Fruit fly (Drosophila melanogaster) whole organism, wandering third instar larva: ENCODE results near the gene CG7916.

Experiments
- Abd-B ChIP-seq: fragments of >200 bp; optimal IDR thresholded peaks from 2 replicates; lab custom pipeline; 2017; ENCODE audit warnings: missing biosample characterization, missing genetic modification characterization
- CG32264 ChIP-seq: fragments of 200-800 bp; sonication (Bioruptor generic); optimal IDR thresholded peaks from 2 replicates; lab custom pipeline; 2016; ENCODE audit warnings: missing biosample characterization, missing genetic modification characterization
- CG9705 ChIP-seq: fragments of 200-800 bp; sonication (Bioruptor generic); optimal IDR thresholded peaks from 2 replicates; lab custom pipeline; 2018; ENCODE audit warnings: missing biosample characterization, mild to moderate bottlenecking, missing genetic modification characterization
- CrebA ChIP-seq: fragments of 200-800 bp; sonication (Bioruptor generic); optimal IDR thresholded peaks from 2 replicates; lab custom pipeline; 2016; ENCODE audit warnings: missing biosample characterization, mild to moderate bottlenecking, missing genetic modification characterization, borderline replicate concordance
- Dif ChIP-seq: fragments of 200-275, 200-300 bp; sonication (Bioruptor generic); optimal IDR thresholded peaks from 2 replicates; lab custom pipeline; 2018; ENCODE audit warnings: missing biosample characterization, missing genetic modification characterization; ENCODE audit not compliant: partially characterized antibody
- GATAd ChIP-seq: sonication (Bioruptor generic); optimal IDR thresholded peaks from 2 replicates; lab custom pipeline; 2016; ENCODE audit warnings: missing biosample characterization, missing genetic modification characterization
- HLH106 ChIP-seq: fragments of 200-800 bp; optimal IDR thresholded peaks from 3 replicates; lab custom pipeline; 2019; ENCODE audit warnings: missing biosample characterization, mild to moderate bottlenecking, missing genetic modification characterization, moderate library complexity
- Hnf4 ChIP-seq: fragments of 200-800 bp; sonication (Bioruptor generic); optimal IDR thresholded peaks from 2 replicates; lab custom pipeline; 2016; ENCODE audit warnings: missing biosample characterization, mild to moderate bottlenecking, missing genetic modification characterization
- Hr78 ChIP-seq: fragments of >200 bp; optimal IDR thresholded peaks from 2 replicates; lab custom pipeline; 2017; ENCODE audit warnings: missing biosample characterization, missing genetic modification characterization
- Hr83 ChIP-seq: fragments of 200-300 bp; sonication (Bioruptor generic); optimal IDR thresholded peaks from 2 replicates; lab custom pipeline; 2016; ENCODE audit warnings: missing biosample characterization, mild to moderate bottlenecking, missing genetic modification characterization, moderate library complexity; ENCODE audit not compliant: poor library complexity, severe bottlenecking
- Jra ChIP-seq: sonication (Bioruptor generic); optimal IDR thresholded peaks from 2 replicates; lab custom pipeline; 2016; ENCODE audit warnings: missing biosample characterization, missing genetic modification characterization
- Mio ChIP-seq: sonication (Bioruptor generic); optimal IDR thresholded peaks from 2 replicates; lab custom pipeline; 2016; ENCODE audit warnings: missing biosample characterization, missing genetic modification characterization
- N ChIP-seq: fragments of >200 bp; optimal IDR thresholded peaks from 2 replicates; lab custom pipeline; 2018; ENCODE audit warnings: missing biosample characterization, missing external identifiers, missing genetic modification characterization
- OdsH ChIP-seq: fragments of 200-800 bp; sonication (Bioruptor generic); optimal IDR thresholded peaks from 2 replicates; lab custom pipeline; 2016; ENCODE audit warnings: missing biosample characterization, mild to moderate bottlenecking, missing genetic modification characterization
- Rel ChIP-seq, 2 experiments: fragments of 200-800 bp; sonication (Bioruptor generic) in 1 of 2; optimal IDR thresholded peaks; 2 replicates in 1 of 2; 3 replicates in 1 of 2; lab custom pipeline; 2016 to 2019; ENCODE audit warnings: mild to moderate bottlenecking in 2 of 2, missing biosample characterization in 2 of 2, missing genetic modification characterization in 2 of 2, moderate library complexity in 1 of 2
- Sp1 ChIP-seq: fragments of 200-800 bp; sonication (Bioruptor generic); optimal IDR thresholded peaks from 3 replicates; lab custom pipeline; 2019; ENCODE audit warnings: missing biosample characterization, mild to moderate bottlenecking, missing genetic modification characterization, moderate library complexity
- Vsx2 ChIP-seq: fragments of 200-300, 225-300 bp; sonication (Bioruptor generic); optimal IDR thresholded peaks from 2 replicates; lab custom pipeline; 2018; ENCODE audit warnings: missing biosample characterization, missing genetic modification characterization; ENCODE audit not compliant: partially characterized antibody
- br ChIP-seq: fragments of 200-800 bp; sonication (Bioruptor generic); optimal IDR thresholded peaks from 2 replicates; lab custom pipeline; 2016; ENCODE audit warnings: missing biosample characterization, missing genetic modification characterization
- brk ChIP-seq: fragments of 200-800 bp; sonication (Bioruptor generic); optimal IDR thresholded peaks from 2 replicates; lab custom pipeline; 2016; ENCODE audit warnings: missing biosample characterization, mild to moderate bottlenecking, missing genetic modification characterization
- dl ChIP-seq, 2 experiments: fragments of 175-275, 200-275 bp in 1 of 2; fragments of 200-275 bp in 1 of 2; sonication (Bioruptor generic); optimal IDR thresholded peaks; lab custom pipeline; 2018; ENCODE audit warnings: mild to moderate bottlenecking in 2 of 2, missing biosample characterization in 2 of 2, missing genetic modification characterization in 2 of 2, moderate library complexity in 2 of 2; ENCODE audit not compliant: partially characterized antibody in 2 of 2, insufficient read depth in 1 of 2
- dmrt93B ChIP-seq: fragments of 200-800 bp; sonication (Bioruptor generic); optimal IDR thresholded peaks from 2 replicates; lab custom pipeline; 2018; ENCODE audit warnings: missing biosample characterization, mild to moderate bottlenecking, missing genetic modification characterization
- dsf ChIP-seq: sonication (Bioruptor generic); optimal IDR thresholded peaks from 2 replicates; lab custom pipeline; 2016; ENCODE audit warnings: missing biosample characterization, missing genetic modification characterization, borderline replicate concordance
- ey ChIP-seq: fragments of 200-800 bp; sonication (Bioruptor generic); optimal IDR thresholded peaks from 2 replicates; lab custom pipeline; 2016; ENCODE audit warnings: missing biosample characterization, missing genetic modification characterization
- foxo ChIP-seq, 2 experiments: fragments of 200-800 bp; sonication (Bioruptor generic); optimal IDR thresholded peaks; 2 replicates in 1 of 2; 3 replicates in 1 of 2; lab custom pipeline; 2016 to 2017; ENCODE audit warnings: missing biosample characterization in 2 of 2, missing genetic modification characterization in 2 of 2
- fru ChIP-seq: fragments of 200-800 bp; sonication (Bioruptor generic); optimal IDR thresholded peaks from 3 replicates; lab custom pipeline; 2016; ENCODE audit warnings: missing biosample characterization, mild to moderate bottlenecking, missing genetic modification characterization
- h ChIP-seq: fragments of 200-800 bp; sonication (Bioruptor generic); optimal IDR thresholded peaks from 3 replicates; lab custom pipeline; 2016; ENCODE audit warnings: missing biosample characterization, mild to moderate bottlenecking, missing genetic modification characterization
- jim ChIP-seq: fragments of 175-275, 200-325 bp; sonication (Bioruptor generic); optimal IDR thresholded peaks from 2 replicates; lab custom pipeline; 2016; ENCODE audit warnings: missing biosample characterization, mild to moderate bottlenecking, missing genetic modification characterization
- rgr ChIP-seq: fragments of 200-800 bp; sonication (Bioruptor generic); optimal IDR thresholded peaks from 3 replicates; lab custom pipeline; 2016; ENCODE audit warnings: missing biosample characterization, mild to moderate bottlenecking, missing genetic modification characterization
- sage ChIP-seq: fragments of 200-800 bp; sonication (Bioruptor generic); optimal IDR thresholded peaks from 2 replicates; lab custom pipeline; 2016; ENCODE audit warnings: missing biosample characterization, mild to moderate bottlenecking, missing genetic modification characterization
- sv ChIP-seq: fragments of 200-800 bp; sonication (Bioruptor generic); optimal IDR thresholded peaks from 3 replicates; lab custom pipeline; 2016; ENCODE audit warnings: missing biosample characterization, missing genetic modification characterization
- tai ChIP-seq: sonication (Bioruptor generic); optimal IDR thresholded peaks from 2 replicates; lab custom pipeline; 2016; ENCODE audit warnings: missing biosample characterization, missing genetic modification characterization

CG7916 gene

DNA sequence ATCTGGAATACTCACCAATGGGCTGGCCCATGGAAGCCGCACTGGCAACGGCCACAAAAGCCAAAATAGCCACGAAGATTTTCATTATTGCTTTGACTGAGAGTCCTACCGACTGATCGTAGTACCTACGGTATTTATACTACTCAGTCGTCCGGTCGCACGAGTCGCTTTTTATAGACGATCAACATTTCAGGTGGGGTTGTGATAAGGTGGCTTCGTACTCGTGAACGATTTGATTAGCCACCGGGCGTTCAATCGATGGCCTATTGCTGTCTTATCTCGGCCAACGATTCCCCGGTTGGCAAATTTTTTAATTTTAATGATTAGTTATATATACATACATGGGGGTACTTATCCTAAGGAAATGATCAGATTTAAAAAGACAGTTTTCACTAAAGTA lies 1.4 kb upstream of the CG7916 start, which contains the start of gene CG8997:
TSS of gene CG8997 (minus strand) at position 148 of the 400 bp plus-strand sequence.
- TF ChIP-seq OdsH (GFP tag; lab: Kevin White, UChicago) = peak; percentile 15
- TF ChIP-seq CrebA = peak; percentile 57
- TF ChIP-seq Hr83 (GFP tag; lab: Kevin White, UChicago) = peak; percentile 71
- TF ChIP-seq jim = peak; percentile 36
- TF ChIP-seq brk (GFP tag; lab: Kevin White, UChicago) = no peak
- TF ChIP-seq rgr (GFP tag; lab: Kevin White, UChicago) = peak; percentile 7
- TF ChIP-seq Dif (GFP tag; lab: Kevin White, UChicago) = no peak
- TF ChIP-seq HLH106 (tag; lab: Kevin White, UChicago) = no peak
- no peak for TF ChIP-seq Rel (GFP tag; optimal IDR thresholded peaks at IDR 0.05; lab: Kevin White, UChicago)
- TF ChIP-seq Rel (tag; optimal IDR thresholded peaks at IDR 0.05; lab: Kevin White, UChicago) = peak; percentile 23
- peak; percentile 58 for TF ChIP-seq Hnf4 (GFP tag; lab: Kevin White, UChicago)
- TF ChIP-seq sage (GFP tag; lab: Kevin White, UChicago) = no peak
- no peak for TF ChIP-seq CG32264
- TF ChIP-seq N = no peak
- peak in 1 of 2 experiments; percentile 5 for TF ChIP-seq foxo (GFP tag; optimal IDR thresholded peaks at IDR 0.05; lab: Kevin White, UChicago)
- TF ChIP-seq Abd-B (GFP tag; lab: Kevin White, UChicago) = no peak
- TF ChIP-seq Jra = peak; percentile 61
- TF ChIP-seq ey (GFP tag; lab: Kevin White, UChicago) = no peak
- peak; percentile 51 for TF ChIP-seq br (GFP tag; lab: Kevin White, UChicago)
- TF ChIP-seq Hr78 = no peak
- TF ChIP-seq Vsx2 (GFP tag; lab: Kevin White, UChicago) = peak; percentile 42
- TF ChIP-seq Sp1 = no peak
- TF ChIP-seq dmrt93B (GFP tag; lab: Kevin White, UChicago) = no peak
- TF ChIP-seq CG9705 (GFP tag; lab: Kevin White, UChicago) = no peak
- no peak for TF ChIP-seq Mio (GFP tag; lab: Kevin White, UChicago)
- peak; percentile 67 for TF ChIP-seq h (GFP tag; lab: Kevin White, UChicago)

DNA sequence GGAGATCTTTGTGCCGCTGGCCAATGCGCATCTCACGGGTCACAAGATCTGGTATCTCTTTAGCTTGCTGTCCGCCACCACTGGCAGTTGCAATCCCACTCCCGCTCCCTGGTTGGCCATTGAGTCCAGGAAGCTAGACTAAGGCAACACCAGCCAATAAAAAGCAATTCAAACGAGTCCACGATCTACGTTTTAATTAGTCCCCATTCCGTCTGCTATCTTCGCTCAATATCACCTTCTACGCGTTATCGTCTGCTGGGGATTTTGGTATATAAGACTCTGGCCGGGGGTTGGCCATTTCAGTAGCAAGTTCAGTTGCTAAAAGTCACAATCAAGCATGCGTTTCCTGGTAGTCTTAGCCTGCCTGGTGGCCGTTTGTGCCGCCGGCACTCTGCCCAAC lies 1.1 kb downstream of the CG7916 start, which contains the start of gene CG7953:
TSS of gene CG7953 (plus strand) at position 301 of the 400 bp plus-strand sequence.
- TF ChIP-seq Vsx2 (GFP tag; lab: Kevin White, UChicago) = peak; percentile 3
- no peak for TF ChIP-seq Hr78
- TF ChIP-seq foxo (GFP tag; optimal IDR thresholded peaks at IDR 0.05; lab: Kevin White, UChicago) = no peak
- TF ChIP-seq Rel (GFP tag; optimal IDR thresholded peaks at IDR 0.05; lab: Kevin White, UChicago) = no peak
- peak; percentile 70 for TF ChIP-seq Rel (tag; optimal IDR thresholded peaks at IDR 0.05; lab: Kevin White, UChicago)

DNA sequence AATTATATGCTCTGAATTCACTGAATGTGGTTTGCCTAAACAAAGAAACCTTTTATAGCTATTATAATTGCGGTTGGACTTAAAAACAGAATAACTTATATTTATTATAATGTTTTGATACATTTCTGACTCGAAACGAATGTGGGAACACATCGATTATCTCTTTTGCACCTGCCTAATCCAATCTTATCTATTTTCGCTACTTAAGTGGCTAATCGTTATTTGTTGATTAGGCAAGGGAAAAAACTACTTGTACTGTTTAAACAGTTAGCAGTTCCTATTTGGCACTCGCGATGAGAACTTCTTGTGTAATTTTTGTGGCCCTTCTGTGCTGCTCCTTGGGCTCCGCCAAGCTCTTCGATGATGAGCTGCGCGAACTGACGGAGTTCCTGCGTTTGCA lies 2.6 kb downstream of the CG7916 start, which contains the start of gene CG7968:
TSS of gene CG7968 (plus strand) at position 276 of the 400 bp plus-strand sequence.
- no peak for TF ChIP-seq h (GFP tag; lab: Kevin White, UChicago)
- TF ChIP-seq Hr83 (GFP tag; lab: Kevin White, UChicago) = no peak
- no peak for TF ChIP-seq Dif (GFP tag; lab: Kevin White, UChicago)
- TF ChIP-seq Abd-B (GFP tag; lab: Kevin White, UChicago) = no peak
- no peak for TF ChIP-seq dmrt93B (GFP tag; lab: Kevin White, UChicago)
- TF ChIP-seq OdsH (GFP tag; lab: Kevin White, UChicago) = no peak
- TF ChIP-seq fru = no peak
- no peak for TF ChIP-seq GATAd (GFP tag; lab: Kevin White, UChicago)
- TF ChIP-seq HLH106 (tag; lab: Kevin White, UChicago) = no peak
- TF ChIP-seq sv (GFP tag; lab: Kevin White, UChicago) = no peak
- no peak for TF ChIP-seq dsf (GFP tag; lab: Kevin White, UChicago)
- no peak for TF ChIP-seq Jra
- TF ChIP-seq Mio (GFP tag; lab: Kevin White, UChicago) = no peak
- no peak for TF ChIP-seq CG9705 (GFP tag; lab: Kevin White, UChicago)
- TF ChIP-seq Sp1 = no peak
- no peak for TF ChIP-seq dl (GFP tag; optimal IDR thresholded peaks at IDR 0.05; lab: Kevin White, UChicago; ENCODE audit: insufficient read depth in 1 of 2, partially characterized antibody in 2 of 2)
- no peak for TF ChIP-seq Hr78

DNA sequence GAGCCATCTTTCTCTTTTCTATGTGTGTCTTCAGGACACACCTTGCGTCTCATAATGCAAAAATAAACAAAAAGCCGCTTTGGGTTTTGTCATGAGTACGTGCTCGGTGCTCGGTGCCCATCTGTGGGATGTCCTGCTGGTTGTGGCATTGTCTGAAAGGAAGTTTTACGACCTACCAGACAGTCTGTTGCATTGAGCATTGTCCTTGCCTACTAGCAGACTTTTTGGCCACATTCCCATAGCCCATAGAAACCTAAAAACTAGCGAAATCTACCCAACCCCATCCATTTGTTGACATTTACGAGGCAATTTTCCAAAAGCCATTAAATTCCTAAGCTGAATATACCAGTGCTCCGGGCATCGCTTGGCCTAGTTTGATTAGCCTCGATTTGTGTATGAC lies 4.5 kb downstream of the CG7916 start:
- TF ChIP-seq Abd-B (GFP tag; lab: Kevin White, UChicago) (no peak), rgr (GFP tag; lab: Kevin White, UChicago) (no peak), tai (GFP tag; lab: Kevin White, UChicago) (no peak), ey (GFP tag; lab: Kevin White, UChicago) (no peak), h (GFP tag; lab: Kevin White, UChicago) (no peak), fru (no peak), Mio (GFP tag; lab: Kevin White, UChicago) (no peak), Vsx2 (GFP tag; lab: Kevin White, UChicago) (no peak), CG32264 (no peak), dmrt93B (GFP tag; lab: Kevin White, UChicago) (no peak), Dif (GFP tag; lab: Kevin White, UChicago) (no peak), dl (GFP tag; optimal IDR thresholded peaks at IDR 0.05; lab: Kevin White, UChicago; ENCODE audit: insufficient read depth in 1 of 2, partially characterized antibody in 2 of 2) (no peak), CrebA (no peak), dsf (GFP tag; lab: Kevin White, UChicago) (no peak), sage (GFP tag; lab: Kevin White, UChicago) (no peak), Rel (GFP tag; optimal IDR thresholded peaks at IDR 0.05; lab: Kevin White, UChicago) (no peak), Rel (tag; optimal IDR thresholded peaks at IDR 0.05; lab: Kevin White, UChicago) (no peak)
